Worm (Caenorhabditis elegans) whole organism, young adult: ENCODE measurements around the gene M106.3.
A peak's percentile ranks its signal among the peaks of the same experiment; 100 is the strongest.

ENCODE experiments used
- B0035.1 ChIP-seq: sonication (generic microtip); optimal IDR thresholded peaks from 2 replicates; lab custom pipeline; 2016; ENCODE audit warnings: missing genetic modification characterization, mild to moderate bottlenecking, missing compliant biosample characterization, missing genotype, missing genetic modification reagents
- Y95B8A.8 ChIP-seq: fragments of 200-800 bp; sonication (Bioruptor generic); IDR thresholded peaks from 2 replicates; pipeline ENCODE4 v1.3.6; 2022; ENCODE audit warnings: missing genetic modification reagents, missing genetic modification characterization, missing compliant biosample characterization
- ama-1 ChIP-seq, 3 experiments: fragments of 150-350 bp in 1 of 3; sonication (generic microtip) in 2 of 3; optimal IDR thresholded peaks; 2 replicates each; lab custom pipeline; 2014 to 2018; ENCODE audit warnings: missing biosample characterization in 2 of 3, missing genetic modification characterization in 2 of 3, missing genetic modification reagents in 2 of 3
- aptf-3 ChIP-seq: fragments of 200-800 bp; sonication (Bioruptor generic); IDR thresholded peaks from 2 replicates; pipeline ENCODE4 v1.3.6; 2022; ENCODE audit warnings: missing genetic modification characterization, missing compliant biosample characterization
- attf-3 ChIP-seq: fragments of 200-800 bp; sonication (Bioruptor generic); conservative IDR thresholded peaks from 2 replicates; pipeline ENCODE4 v1.3.6; 2022; ENCODE audit warnings: missing genetic modification reagents, missing genetic modification characterization, missing compliant biosample characterization
- dpl-1 ChIP-seq: fragments of 150-350 bp; optimal IDR thresholded peaks from 2 replicates; lab custom pipeline; 2014; ENCODE audit warnings: missing biosample characterization, missing genetic modification reagents, missing genetic modification characterization
- ekl-4 ChIP-seq: fragments of 200-800 bp; sonication (Bioruptor generic); IDR thresholded peaks from 2 replicates; pipeline ENCODE4 v1.3.6; 2022; ENCODE audit warnings: missing genetic modification reagents, missing genetic modification characterization, missing compliant biosample characterization
- hrde-1 ChIP-seq: sonication (generic microtip); optimal IDR thresholded peaks from 2 replicates; lab custom pipeline; 2016; ENCODE audit warnings: missing genetic modification characterization, mild to moderate bottlenecking, missing compliant biosample characterization, moderate library complexity, missing genotype, missing genetic modification reagents, borderline replicate concordance
- lsl-1 ChIP-seq: fragments of 200-800 bp; sonication (Bioruptor generic); optimal IDR thresholded peaks from 2 replicates; lab custom pipeline; 2018; ENCODE audit warnings: mild to moderate bottlenecking, missing genetic modification characterization, moderate library complexity, missing compliant biosample characterization
- mxl-1 ChIP-seq: sonication (generic microtip); optimal IDR thresholded peaks from 2 replicates; lab custom pipeline; 2016; ENCODE audit warnings: missing genetic modification characterization, missing compliant biosample characterization

DNA sequence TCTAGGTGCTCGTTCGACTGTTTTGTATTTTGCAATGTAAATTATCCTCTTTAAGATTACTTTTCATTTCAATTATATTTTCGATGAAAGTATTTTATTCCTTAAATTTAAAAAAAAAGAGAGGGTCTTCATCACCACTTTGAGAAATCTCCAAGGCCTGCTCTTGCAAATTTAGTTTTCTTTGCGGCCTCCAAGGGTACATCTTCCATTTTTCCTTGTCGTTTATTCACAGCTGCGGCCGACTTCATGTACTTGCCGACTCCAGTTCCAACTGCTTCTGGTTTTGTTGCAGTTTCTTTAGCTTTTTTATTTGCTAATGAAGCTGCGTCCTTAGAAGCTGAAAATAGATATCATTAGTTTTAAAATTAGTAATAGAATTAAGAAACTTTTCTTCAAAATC lies 10.0 kb upstream of the M106.3 start:
- no peak for TF ChIP-seq ama-1 (optimal IDR thresholded peaks at IDR 0.05; lab: Kevin White, UChicago)
- no peak for TF ChIP-seq ama-1 (GFP tag; optimal IDR thresholded peaks at IDR 0.05; lab: Kevin White, UChicago)
- TF ChIP-seq Y95B8A.8 (GFP tag; lab: Robert Waterston, UW) = peak; percentile 13; the same call in 1 of the 2 replicates
- no peak for TF ChIP-seq lsl-1
- peak; percentile 48 for TF ChIP-seq hrde-1
- no peak for TF ChIP-seq mxl-1 (tag; lab: Kevin White, UChicago)
- no peak for TF ChIP-seq attf-3 (GFP tag; lab: Robert Waterston, UW)
- TF ChIP-seq ekl-4 = no peak
- TF ChIP-seq dpl-1 = no peak
- no peak for TF ChIP-seq aptf-3 (GFP tag; lab: Robert Waterston, UW)
- TF ChIP-seq B0035.1 (tag; lab: Kevin White, UChicago) = peak; percentile 6
